Worm (Caenorhabditis elegans) whole organism, L1 larva: ENCODE data around the gene dph-1.
A peak's percentile ranks its signal among the peaks of the same experiment; 100 is the strongest.

Experiments
- C04F5.9 ChIP-seq: sonication (generic microtip); optimal IDR thresholded peaks from 2 replicates; lab custom pipeline; 2016; ENCODE audit warnings: missing genetic modification characterization, missing compliant biosample characterization
- C16A3.4 ChIP-seq: fragments of 150-350 bp; optimal IDR thresholded peaks from 2 replicates; lab custom pipeline; 2014; ENCODE audit warnings: missing biosample characterization, missing genetic modification characterization
- C34B4.2 ChIP-seq: sonication (generic microtip); optimal IDR thresholded peaks from 2 replicates; lab custom pipeline; 2017; ENCODE audit warnings: mild to moderate bottlenecking, missing genetic modification characterization, missing compliant biosample characterization
- F16B12.6 ChIP-seq: fragments of 150-350 bp; optimal IDR thresholded peaks from 2 replicates; lab custom pipeline; 2014; ENCODE audit warnings: missing biosample characterization, missing genetic modification characterization
- Y116A8C.19 ChIP-seq: sonication (generic microtip); optimal IDR thresholded peaks from 2 replicates; lab custom pipeline; 2016; ENCODE audit warnings: missing compliant biosample characterization, missing genetic modification characterization, borderline replicate concordance
- aly-2 ChIP-seq: fragments of 150-350 bp; optimal IDR thresholded peaks from 2 replicates; lab custom pipeline; 2014; ENCODE audit warnings: missing biosample characterization, missing genetic modification characterization
- ama-1 ChIP-seq: fragments of 150-350 bp; optimal IDR thresholded peaks from 2 replicates; lab custom pipeline; 2014
- blmp-1 ChIP-seq: fragments of 150-350 bp; optimal IDR thresholded peaks from 2 replicates; lab custom pipeline; 2014; ENCODE audit warnings: missing biosample characterization, missing genetic modification characterization
- ceh-63 ChIP-seq: fragments of 200-800 bp; sonication (Bioruptor generic); optimal IDR thresholded peaks from 2 replicates; lab custom pipeline; 2018; ENCODE audit warnings: mild to moderate bottlenecking, missing genetic modification characterization, missing compliant biosample characterization
- ceh-8 ChIP-seq: fragments of 200-800 bp; sonication (Bioruptor generic); optimal IDR thresholded peaks from 2 replicates; lab custom pipeline; 2018; ENCODE audit warnings: mild to moderate bottlenecking, missing genetic modification characterization, moderate library complexity, missing compliant biosample characterization
- ceh-82 ChIP-seq, 3 experiments: fragments of 150-350 bp in 1 of 3; sonication (generic microtip) in 2 of 3; optimal IDR thresholded peaks; 2 replicates each; lab custom pipeline; 2014 to 2017; ENCODE audit warnings: missing biosample characterization in 3 of 3, missing genetic modification characterization in 3 of 3
- ces-1 ChIP-seq: fragments of 150-350 bp; optimal IDR thresholded peaks from 2 replicates; lab custom pipeline; 2014; ENCODE audit warnings: missing biosample characterization, missing genetic modification reagents, missing genetic modification characterization
- dsc-1 ChIP-seq: sonication (generic microtip); optimal IDR thresholded peaks from 2 replicates; lab custom pipeline; 2016; ENCODE audit warnings: mild to moderate bottlenecking, missing genetic modification characterization, missing compliant biosample characterization
- efl-1 ChIP-seq, 4 experiments: fragments of 150-350 bp; optimal IDR thresholded peaks in 3 of 4; peaks in 1 of 4; 1 replicate in 1 of 4; 2 replicates in 3 of 4; lab custom pipeline; 2014; ENCODE audit warnings: missing biosample characterization in 2 of 4, missing genetic modification characterization in 2 of 4, missing genetic modification reagents in 2 of 4
- efl-3 ChIP-seq: fragments of 200-800 bp; sonication (Bioruptor generic); optimal IDR thresholded peaks from 2 replicates; lab custom pipeline; 2018; ENCODE audit warnings: mild to moderate bottlenecking, missing genetic modification characterization, missing compliant biosample characterization
- egl-13 ChIP-seq: sonication (generic microtip); optimal IDR thresholded peaks from 2 replicates; lab custom pipeline; 2016; ENCODE audit warnings: missing genotype, missing genetic modification reagents, missing genetic modification characterization, missing compliant biosample characterization
- egl-27 ChIP-seq, 2 experiments: fragments of 150-350 bp in 1 of 2; sonication (generic microtip); optimal IDR thresholded peaks; 3 replicates each; lab custom pipeline; 2017 to 2018; ENCODE audit warnings: missing biosample characterization in 2 of 2, missing genetic modification characterization in 2 of 2, missing genetic modification reagents in 2 of 2
- fkh-8 ChIP-seq: sonication (generic microtip); optimal IDR thresholded peaks from 2 replicates; lab custom pipeline; 2016; ENCODE audit warnings: mild to moderate bottlenecking, missing genetic modification characterization, missing compliant biosample characterization
- hlh-4 ChIP-seq: sonication (generic microtip); optimal IDR thresholded peaks from 2 replicates; lab custom pipeline; 2016; ENCODE audit warnings: mild to moderate bottlenecking, missing genetic modification characterization, missing compliant biosample characterization
- hpl-2 ChIP-seq: fragments of 150-350 bp; optimal IDR thresholded peaks from 2 replicates; lab custom pipeline; 2014; ENCODE audit warnings: missing biosample characterization, missing genetic modification reagents, missing genetic modification characterization
- lin-13 ChIP-seq: fragments of 150-350 bp; optimal IDR thresholded peaks from 2 replicates; lab custom pipeline; 2014; ENCODE audit warnings: missing biosample characterization, missing genetic modification reagents, missing genetic modification characterization
- lin-14 ChIP-seq: fragments of 200-800 bp; sonication (Bioruptor generic); optimal IDR thresholded peaks from 2 replicates; lab custom pipeline; 2018; ENCODE audit warnings: mild to moderate bottlenecking, missing genetic modification characterization, moderate library complexity, missing compliant biosample characterization
- lin-15B ChIP-seq: fragments of 150-350 bp; sonication (generic microtip); optimal IDR thresholded peaks from 3 replicates; lab custom pipeline; 2014; ENCODE audit warnings: missing biosample characterization, missing genetic modification characterization
- lin-35 ChIP-seq, 2 experiments: fragments of 150-350 bp; optimal IDR thresholded peaks; 2 replicates each; lab custom pipeline; 2014; ENCODE audit warnings: missing biosample characterization in 2 of 2, missing genetic modification characterization in 2 of 2, missing genetic modification reagents in 2 of 2
- lin-39 ChIP-seq: fragments of 150-350 bp; optimal IDR thresholded peaks from 2 replicates; lab custom pipeline; 2014; ENCODE audit warnings: missing biosample characterization, missing genetic modification reagents, missing genetic modification characterization
- lir-3 ChIP-seq: sonication (generic microtip); optimal IDR thresholded peaks from 2 replicates; lab custom pipeline; 2016; ENCODE audit warnings: mild to moderate bottlenecking, missing genetic modification characterization, moderate library complexity, missing compliant biosample characterization; ENCODE audit not compliant: poor library complexity
- lsy-2 ChIP-seq, 2 experiments: fragments of 150-350 bp; optimal IDR thresholded peaks; 2 replicates each; lab custom pipeline; 2014; ENCODE audit warnings: missing biosample characterization in 2 of 2, missing genetic modification characterization in 2 of 2
- mab-9 ChIP-seq: fragments of 200-800 bp; sonication (Bioruptor generic); IDR thresholded peaks from 2 replicates; pipeline ENCODE4 v1.3.6; 2022; ENCODE audit warnings: missing genetic modification reagents, missing genetic modification characterization, missing compliant biosample characterization
- mdl-1 ChIP-seq, 2 experiments: fragments of 150-350 bp; optimal IDR thresholded peaks; 2 replicates each; lab custom pipeline; 2014 to 2017; ENCODE audit warnings: missing biosample characterization in 2 of 2, missing genetic modification characterization in 2 of 2, inconsistent platforms in 1 of 2
- nhr-11 ChIP-seq: fragments of 150-350 bp; optimal IDR thresholded peaks from 2 replicates; lab custom pipeline; 2014; ENCODE audit warnings: missing biosample characterization, missing genetic modification characterization
- nhr-12 ChIP-seq: sonication (generic microtip); optimal IDR thresholded peaks from 2 replicates; lab custom pipeline; 2017; ENCODE audit warnings: missing biosample characterization, missing genetic modification characterization
- nhr-19 ChIP-seq: fragments of 200-800 bp; sonication (Bioruptor generic); conservative IDR thresholded peaks from 2 replicates; pipeline ENCODE4 v1.3.6; 2022; ENCODE audit warnings: missing genetic modification characterization, missing compliant biosample characterization
- nhr-47 ChIP-seq: sonication (generic microtip); optimal IDR thresholded peaks from 2 replicates; lab custom pipeline; 2016; ENCODE audit warnings: mild to moderate bottlenecking, missing genetic modification characterization, moderate library complexity, missing compliant biosample characterization
- nhr-77 ChIP-seq: fragments of 150-350 bp; optimal IDR thresholded peaks from 2 replicates; lab custom pipeline; 2014; ENCODE audit warnings: missing biosample characterization, missing genetic modification characterization
- nhr-84 ChIP-seq: sonication (generic microtip); optimal IDR thresholded peaks from 2 replicates; lab custom pipeline; 2017; ENCODE audit warnings: missing biosample characterization, missing genetic modification characterization
- nhr-85 ChIP-seq: sonication (generic microtip); peaks from one replicate; lab custom pipeline; 2016; ENCODE audit warnings: missing genetic modification characterization, inconsistent platforms, missing compliant biosample characterization
- nhr-90 ChIP-seq: sonication (generic microtip); optimal IDR thresholded peaks from 2 replicates; lab custom pipeline; 2016; ENCODE audit warnings: mild to moderate bottlenecking, missing genetic modification characterization, missing compliant biosample characterization; ENCODE audit not compliant: poor library complexity
- pax-3 ChIP-seq: fragments of 200-800 bp; sonication (Bioruptor generic); optimal IDR thresholded peaks from 2 replicates; lab custom pipeline; 2018; ENCODE audit warnings: mild to moderate bottlenecking, missing genetic modification characterization, moderate library complexity, missing compliant biosample characterization
- snu-23 ChIP-seq: sonication (generic microtip); optimal IDR thresholded peaks from 2 replicates; lab custom pipeline; 2016; ENCODE audit warnings: missing genetic modification characterization, missing compliant biosample characterization
- sox-4 ChIP-seq: sonication (generic microtip); optimal IDR thresholded peaks from 2 replicates; lab custom pipeline; 2016; ENCODE audit warnings: missing genetic modification characterization, missing compliant biosample characterization
- sptf-1 ChIP-seq: fragments of 150-350 bp; optimal IDR thresholded peaks from 2 replicates; lab custom pipeline; 2014; ENCODE audit warnings: missing biosample characterization, missing genetic modification characterization
- tbx-2 ChIP-seq: sonication (generic microtip); optimal IDR thresholded peaks from 2 replicates; lab custom pipeline; 2016; ENCODE audit warnings: missing genetic modification characterization, missing compliant biosample characterization
- tlp-1 ChIP-seq: fragments of 150-350 bp; optimal IDR thresholded peaks from 2 replicates; lab custom pipeline; 2014; ENCODE audit warnings: missing biosample characterization, missing genetic modification characterization
- unc-130 ChIP-seq: fragments of 150-350 bp; optimal IDR thresholded peaks from 2 replicates; lab custom pipeline; 2017; ENCODE audit warnings: missing biosample characterization, missing genetic modification characterization, inconsistent platforms
- unc-62 ChIP-seq: fragments of 150-350 bp; optimal IDR thresholded peaks from 2 replicates; lab custom pipeline; 2014; ENCODE audit warnings: missing biosample characterization, missing genetic modification reagents, missing genetic modification characterization
- unc-86 ChIP-seq: sonication (generic microtip); optimal IDR thresholded peaks from 2 replicates; lab custom pipeline; 2016; ENCODE audit warnings: missing genetic modification characterization, missing compliant biosample characterization
- vab-15 ChIP-seq: sonication (generic microtip); optimal IDR thresholded peaks from 2 replicates; lab custom pipeline; 2017; ENCODE audit warnings: missing genotype, mild to moderate bottlenecking, missing genetic modification characterization, missing compliant biosample characterization
- zag-1 ChIP-seq: fragments of 150-350 bp; optimal IDR thresholded peaks from 2 replicates; lab custom pipeline; 2014; ENCODE audit warnings: missing biosample characterization, missing genetic modification characterization
- ztf-11 ChIP-seq, 2 experiments: sonication (generic microtip); optimal IDR thresholded peaks; 2 replicates each; lab custom pipeline; 2016 to 2017; ENCODE audit warnings: missing genetic modification characterization in 2 of 2, missing biosample characterization in 1 of 2, missing compliant biosample characterization in 1 of 2

Gene dph-1

ce11 chrIII:3664224-3664623 lies 42.5 kb upstream of the dph-1 start, which contains the start of gene C46F11.4 (continued):
- TF ChIP-seq Y116A8C.19 (tag; lab: Kevin White, UChicago) (no peak), pax-3 (tag; lab: Kevin White, UChicago) (no peak), aly-2 (tag; lab: Kevin White, UChicago) (no peak), nhr-85 (peak; percentile 41), C34B4.2 (tag; lab: Kevin White, UChicago) (no peak), nhr-90 (peak; percentile 62), nhr-84 (no peak), sox-4 (tag; lab: Kevin White, UChicago) (no peak), sptf-1 (tag; lab: Kevin White, UChicago) (no peak), lsy-2 (tag; optimal IDR thresholded peaks at IDR 0.05; lab: Kevin White, UChicago) (peak; percentile 45 to 63), hlh-4 (tag; lab: Kevin White, UChicago) (no peak), ama-1 (lab: Kevin White, UChicago) (no peak), lin-14 (GFP tag; lab: Kevin White, UChicago) (no peak), efl-3 (no peak)

- TF ChIP-seq ztf-11 (tag; optimal IDR thresholded peaks at IDR 0.05; lab: Kevin White, UChicago): no peak
- no peak for TF ChIP-seq ceh-63 (GFP tag; lab: Kevin White, UChicago)
- TF ChIP-seq ceh-8 (GFP tag; lab: Kevin White, UChicago): no peak
- TF ChIP-seq lir-3 (tag; lab: Kevin White, UChicago): no peak
- TF ChIP-seq snu-23 (GFP tag; lab: Kevin White, UChicago): no peak
- no peak for TF ChIP-seq C16A3.4 (tag; lab: Kevin White, UChicago)
- TF ChIP-seq lin-15B (tag; lab: Kevin White, UChicago): no peak
- TF ChIP-seq egl-27 (tag; optimal IDR thresholded peaks at IDR 0.05; lab: Kevin White, UChicago): no peak
- TF ChIP-seq hpl-2 (GFP tag; lab: Kevin White, UChicago): no peak
Measured at ce11 chrIII:3670336-3670735, 36.4 kb upstream of the dph-1 start, which contains the start of gene C46F11.6. TSS of gene C46F11.6 (minus strand) at chrIII:3670436.

ce11 chrIII:3670984-3671383 lies 35.7 kb upstream of the dph-1 start:
- TF ChIP-seq hpl-2 (GFP tag; lab: Kevin White, UChicago): no peak
- TF ChIP-seq unc-130 (tag; lab: Kevin White, UChicago): no peak
- TF ChIP-seq mab-9 (GFP tag; lab: Robert Waterston, UW): no peak
- no peak for TF ChIP-seq hlh-4 (tag; lab: Kevin White, UChicago)
- TF ChIP-seq zag-1 (tag; lab: Kevin White, UChicago): no peak
- TF ChIP-seq tlp-1 (tag; lab: Kevin White, UChicago): no peak
- no peak for TF ChIP-seq pax-3 (tag; lab: Kevin White, UChicago)
- TF ChIP-seq nhr-12 (tag; lab: Kevin White, UChicago): no peak
- TF ChIP-seq ceh-8 (GFP tag; lab: Kevin White, UChicago): no peak
- no peak for TF ChIP-seq efl-1 (optimal IDR thresholded peaks at IDR 0.05; lab: Kevin White, UChicago)
- no peak for TF ChIP-seq efl-1 (GFP tag; optimal IDR thresholded peaks at IDR 0.05 in 1 of 2; lab: Kevin White, UChicago)
- TF ChIP-seq blmp-1 (tag; lab: Kevin White, UChicago): no peak
- no peak for TF ChIP-seq lin-15B (tag; lab: Kevin White, UChicago)
- TF ChIP-seq nhr-19 (GFP tag; lab: Robert Waterston, UW): no peak
- TF ChIP-seq Y116A8C.19 (tag; lab: Kevin White, UChicago): no peak
- peak; percentile 3 for TF ChIP-seq nhr-77
- TF ChIP-seq egl-13 (tag; lab: Kevin White, UChicago): peak; percentile 57
- peak in 1 of 3 experiments; percentile 9 for TF ChIP-seq ceh-82 (tag; optimal IDR thresholded peaks at IDR 0.05; lab: Kevin White, UChicago)
- TF ChIP-seq C04F5.9: no peak
- TF ChIP-seq mdl-1 (tag; optimal IDR thresholded peaks at IDR 0.05; lab: Kevin White, UChicago): no peak
- peak; percentile 11 for TF ChIP-seq unc-86 (tag; lab: Kevin White, UChicago)
- no peak for TF ChIP-seq ces-1 (GFP tag; lab: Kevin White, UChicago)
- TF ChIP-seq fkh-8 (tag; lab: Kevin White, UChicago): peak; percentile 82
- no peak for TF ChIP-seq unc-62 (GFP tag; lab: Kevin White, UChicago)
- TF ChIP-seq lin-39 (tag; lab: Kevin White, UChicago): no peak
- no peak for TF ChIP-seq vab-15
- TF ChIP-seq C16A3.4 (tag; lab: Kevin White, UChicago): no peak
- TF ChIP-seq nhr-47 (tag; lab: Kevin White, UChicago): peak; percentile 71
- TF ChIP-seq nhr-11: no peak
- TF ChIP-seq nhr-84: no peak
- TF ChIP-seq F16B12.6 (tag; lab: Kevin White, UChicago): no peak
- peak; percentile 90 for TF ChIP-seq dsc-1
- TF ChIP-seq lin-35 (GFP tag; optimal IDR thresholded peaks at IDR 0.05; lab: Kevin White, UChicago): no peak
- TF ChIP-seq lin-13 (GFP tag; lab: Kevin White, UChicago): no peak
- no peak for TF ChIP-seq tbx-2 (tag; lab: Kevin White, UChicago)
